Worm (Caenorhabditis elegans): ENCODE results near the gene srg-68.

DNA sequence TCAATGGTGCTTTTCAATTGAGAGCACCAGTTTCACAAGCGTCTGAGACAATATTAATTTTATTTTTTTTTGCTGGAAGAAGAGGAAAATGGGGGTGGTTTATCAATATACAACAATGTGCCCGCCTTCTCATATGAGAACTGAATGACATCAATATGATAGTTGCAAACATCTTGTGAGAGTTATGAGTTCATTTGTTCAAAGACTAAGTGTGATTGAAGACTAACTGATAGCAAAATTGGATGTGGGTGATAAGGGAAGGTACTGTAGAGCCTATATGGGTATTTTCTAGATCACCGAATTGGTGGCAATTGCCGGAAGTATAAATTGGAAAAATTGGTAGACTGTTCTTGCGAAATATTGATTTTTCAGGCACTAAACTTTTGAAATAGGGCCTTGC lies 47.3 kb upstream of the srg-68 start:
- TF ChIP-seq elt-3 (tag; optimal IDR thresholded peaks at IDR 0.05) (no peak), sptf-1 (tag; optimal IDR thresholded peaks at IDR 0.05) (no peak), lsy-2 (tag; optimal IDR thresholded peaks at IDR 0.05) (no peak), ces-1 (GFP tag; optimal IDR thresholded peaks at IDR 0.05) (no peak), nhr-2 (tag; optimal IDR thresholded peaks at IDR 0.05) (no peak), nhr-76 (tag; optimal IDR thresholded peaks at IDR 0.05) (no peak), unc-62 (GFP tag; optimal IDR thresholded peaks at IDR 0.05) (no peak), nhr-237 (tag; optimal IDR thresholded peaks at IDR 0.05) (no peak), unc-39 (tag; optimal IDR thresholded peaks at IDR 0.05) (no peak)
